Worm (Caenorhabditis elegans) whole organism, young adult: ENCODE data around the gene B0336.7.

Experiments used
- F23B12.7 ChIP-seq: sonication (generic microtip); optimal IDR thresholded peaks from 2 replicates; lab custom pipeline; 2017; ENCODE audit warnings: missing genetic modification characterization, mild to moderate bottlenecking, missing compliant biosample characterization, antibody characterized with exemption, moderate library complexity; ENCODE audit not compliant: insufficient read depth
- F52B5.7 ChIP-seq: sonication (generic microtip); optimal IDR thresholded peaks from 2 replicates; lab custom pipeline; 2016; ENCODE audit warnings: mild to moderate bottlenecking, missing genetic modification characterization, missing compliant biosample characterization
- F57C9.4 ChIP-seq: sonication (generic microtip); optimal IDR thresholded peaks from 2 replicates; lab custom pipeline; 2017; ENCODE audit warnings: mild to moderate bottlenecking, missing genetic modification characterization, missing compliant biosample characterization
- Y53F4B.3 ChIP-seq: fragments of 200-800 bp; sonication (Bioruptor generic); IDR thresholded peaks from 2 replicates; pipeline ENCODE4 v1.3.6; 2022; ENCODE audit warnings: missing genetic modification reagents, missing genetic modification characterization, missing compliant biosample characterization
- Y53G8AR.9 ChIP-seq: fragments of 200-800 bp; sonication (Bioruptor generic); conservative IDR thresholded peaks from 2 replicates; pipeline ENCODE4 v1.3.6; 2022; ENCODE audit warnings: missing genetic modification reagents, missing genetic modification characterization, missing compliant biosample characterization
- atf-7 ChIP-seq: sonication (generic microtip); optimal IDR thresholded peaks from 2 replicates; lab custom pipeline; 2017; ENCODE audit warnings: mild to moderate bottlenecking, missing genetic modification characterization, missing compliant biosample characterization
- athp-1 ChIP-seq: sonication (generic microtip); optimal IDR thresholded peaks from 2 replicates; lab custom pipeline; 2017; ENCODE audit warnings: mild to moderate bottlenecking, missing genetic modification characterization, missing compliant biosample characterization
- attf-5 ChIP-seq: fragments of 200-800 bp; sonication (Bioruptor generic); optimal IDR thresholded peaks from 2 replicates; lab custom pipeline; 2018; ENCODE audit warnings: mild to moderate bottlenecking, missing genetic modification characterization, missing compliant biosample characterization
- attf-6 ChIP-seq: fragments of 200-800 bp; sonication (Bioruptor generic); IDR thresholded peaks from 2 replicates; pipeline ENCODE4 v1.3.6; 2022; ENCODE audit warnings: missing genetic modification reagents, missing genetic modification characterization, missing compliant biosample characterization
- bed-2 ChIP-seq: fragments of 200-800 bp; sonication (Bioruptor generic); IDR thresholded peaks from 2 replicates; pipeline ENCODE4 v1.3.6; 2022; ENCODE audit warnings: missing genetic modification reagents, missing genetic modification characterization, missing compliant biosample characterization
- ceh-100 ChIP-seq: fragments of 200-800 bp; sonication (Bioruptor generic); IDR thresholded peaks from 2 replicates; pipeline ENCODE4 v1.3.6; 2022; ENCODE audit warnings: missing genetic modification reagents, missing genetic modification characterization, missing compliant biosample characterization
- ceh-27 ChIP-seq: fragments of 200-800 bp; sonication (Bioruptor generic); optimal IDR thresholded peaks from 2 replicates; lab custom pipeline; 2018; ENCODE audit warnings: mild to moderate bottlenecking, missing genetic modification characterization, moderate library complexity, missing compliant biosample characterization
- ceh-58 ChIP-seq: fragments of 200-800 bp; sonication (Bioruptor generic); IDR thresholded peaks from 2 replicates; pipeline ENCODE4 v1.3.6; 2022; ENCODE audit warnings: missing genetic modification characterization, missing compliant biosample characterization
- ceh-91 ChIP-seq: fragments of 200-800 bp; sonication (Bioruptor generic); IDR thresholded peaks from 2 replicates; pipeline ENCODE4 v1.3.6; 2022; ENCODE audit warnings: missing genetic modification reagents, missing genetic modification characterization, missing compliant biosample characterization
- die-1 ChIP-seq: sonication (generic microtip); optimal IDR thresholded peaks from 2 replicates; lab custom pipeline; 2016; ENCODE audit warnings: missing genotype, mild to moderate bottlenecking, missing genetic modification characterization, missing compliant biosample characterization
- dpff-1 ChIP-seq: sonication (generic microtip); optimal IDR thresholded peaks from 2 replicates; lab custom pipeline; 2017; ENCODE audit warnings: mild to moderate bottlenecking, missing genetic modification characterization, missing compliant biosample characterization
- dpl-1 ChIP-seq: fragments of 150-350 bp; optimal IDR thresholded peaks from 2 replicates; lab custom pipeline; 2014; ENCODE audit warnings: missing biosample characterization, missing genetic modification reagents, missing genetic modification characterization
- efl-1 ChIP-seq: fragments of 150-350 bp; optimal IDR thresholded peaks from 2 replicates; lab custom pipeline; 2014; ENCODE audit warnings: missing biosample characterization, missing genetic modification reagents, missing genetic modification characterization
- egrh-3 ChIP-seq: fragments of 200-800 bp; sonication (Bioruptor generic); IDR thresholded peaks from 2 replicates; pipeline ENCODE4 v1.3.6; 2022; ENCODE audit warnings: missing genetic modification reagents, missing genetic modification characterization, missing compliant biosample characterization
- ekl-4 ChIP-seq: fragments of 200-800 bp; sonication (Bioruptor generic); IDR thresholded peaks from 2 replicates; pipeline ENCODE4 v1.3.6; 2022; ENCODE audit warnings: missing genetic modification reagents, missing genetic modification characterization, missing compliant biosample characterization
- hlh-12 ChIP-seq: sonication (generic microtip); optimal IDR thresholded peaks from 2 replicates; lab custom pipeline; 2016; ENCODE audit warnings: missing genetic modification characterization, missing compliant biosample characterization
- hlh-26 ChIP-seq: fragments of 200-800 bp; sonication (Bioruptor generic); conservative IDR thresholded peaks from 2 replicates; pipeline ENCODE4 v1.3.6; 2022; ENCODE audit warnings: missing genetic modification reagents, missing genetic modification characterization, missing compliant biosample characterization
- hmg-1.2 ChIP-seq: fragments of 200-800 bp; sonication (Bioruptor generic); IDR thresholded peaks from 2 replicates; pipeline ENCODE4 v1.3.6; 2022; ENCODE audit warnings: missing genetic modification reagents, missing genetic modification characterization, missing compliant biosample characterization
- hmg-20 ChIP-seq: fragments of 200-800 bp; sonication (Bioruptor generic); IDR thresholded peaks from 2 replicates; pipeline ENCODE4 v1.3.6; 2022; ENCODE audit warnings: missing genetic modification reagents, missing genetic modification characterization, missing compliant biosample characterization
- lin-26 ChIP-seq: fragments of 200-800 bp; sonication (Bioruptor generic); IDR thresholded peaks from 2 replicates; pipeline ENCODE4 v1.3.6; 2022; ENCODE audit warnings: missing genetic modification reagents, missing genetic modification characterization, missing compliant biosample characterization
- lin-54 ChIP-seq: fragments of 200-800 bp; sonication (Bioruptor generic); optimal IDR thresholded peaks from 2 replicates; lab custom pipeline; 2018; ENCODE audit warnings: mild to moderate bottlenecking, missing genetic modification characterization, missing compliant biosample characterization
- madf-3 ChIP-seq: fragments of 200-800 bp; sonication (Bioruptor generic); IDR thresholded peaks from 2 replicates; pipeline ENCODE4 v1.3.6; 2022; ENCODE audit warnings: missing genetic modification reagents, missing genetic modification characterization, missing compliant biosample characterization
- madf-8 ChIP-seq: fragments of 200-800 bp; sonication (Bioruptor generic); conservative IDR thresholded peaks from 2 replicates; pipeline ENCODE4 v1.3.6; 2022; ENCODE audit warnings: missing genetic modification reagents, missing genetic modification characterization, missing compliant biosample characterization
- mcd-1 ChIP-seq: fragments of 200-800 bp; sonication (Bioruptor generic); IDR thresholded peaks from 2 replicates; pipeline ENCODE4 v1.3.6; 2022; ENCODE audit warnings: missing genetic modification reagents, missing genetic modification characterization, missing compliant biosample characterization
- mes-4 ChIP-seq: sonication (generic microtip); optimal IDR thresholded peaks from 2 replicates; lab custom pipeline; 2016; ENCODE audit warnings: missing genotype, missing genetic modification characterization, missing compliant biosample characterization
- nfya-1 ChIP-seq: sonication (generic microtip); optimal IDR thresholded peaks from 2 replicates; lab custom pipeline; 2017; ENCODE audit warnings: antibody characterized with exemption, missing compliant biosample characterization, missing genetic modification characterization, borderline replicate concordance; ENCODE audit not compliant: insufficient read depth
- nfyb-1 ChIP-seq: fragments of 200-800 bp; sonication (Bioruptor generic); IDR thresholded peaks from 2 replicates; pipeline ENCODE4 v1.3.6; 2022; ENCODE audit warnings: missing genetic modification reagents, missing genetic modification characterization, missing compliant biosample characterization
- nhr-27 ChIP-seq: fragments of 200-800 bp; sonication (Bioruptor generic); optimal IDR thresholded peaks from 2 replicates; lab custom pipeline; 2018; ENCODE audit warnings: mild to moderate bottlenecking, missing genetic modification characterization, moderate library complexity, missing compliant biosample characterization
- nhr-80 ChIP-seq: sonication (generic microtip); optimal IDR thresholded peaks from 2 replicates; lab custom pipeline; 2016; ENCODE audit warnings: missing genetic modification characterization, missing compliant biosample characterization
- pbrm-1 ChIP-seq: fragments of 200-800 bp; sonication (Bioruptor generic); IDR thresholded peaks from 2 replicates; pipeline ENCODE4 v1.3.6; 2022; ENCODE audit warnings: missing genetic modification reagents, missing genetic modification characterization, missing compliant biosample characterization
- rcor-1 ChIP-seq: fragments of 200-800 bp; sonication (Bioruptor generic); IDR thresholded peaks from 2 replicates; pipeline ENCODE4 v1.3.6; 2022; ENCODE audit warnings: missing genetic modification reagents, missing genetic modification characterization, missing compliant biosample characterization
- repo-1 ChIP-seq: sonication (generic microtip); optimal IDR thresholded peaks from 2 replicates; lab custom pipeline; 2017; ENCODE audit warnings: mild to moderate bottlenecking, missing genetic modification characterization, missing compliant biosample characterization
- snpc-1.1 ChIP-seq: sonication (generic microtip); optimal IDR thresholded peaks from 2 replicates; lab custom pipeline; 2017; ENCODE audit warnings: missing genetic modification characterization, mild to moderate bottlenecking, missing compliant biosample characterization, antibody characterized with exemption, moderate library complexity, missing genotype, missing genetic modification reagents; ENCODE audit not compliant: insufficient read depth
- tlf-1 ChIP-seq: fragments of 200-800 bp; sonication (Bioruptor generic); optimal IDR thresholded peaks from 2 replicates; lab custom pipeline; 2018; ENCODE audit warnings: mild to moderate bottlenecking, missing genetic modification characterization, missing compliant biosample characterization
- xnd-1 ChIP-seq: sonication (generic microtip); optimal IDR thresholded peaks from 2 replicates; lab custom pipeline; 2016; ENCODE audit warnings: missing genotype, missing genetic modification reagents, missing genetic modification characterization, missing compliant biosample characterization
- zim-3 ChIP-seq: sonication (generic microtip); optimal IDR thresholded peaks from 2 replicates; lab custom pipeline; 2017; ENCODE audit warnings: mild to moderate bottlenecking, missing genetic modification characterization, moderate library complexity, missing compliant biosample characterization
- ztf-26 ChIP-seq: sonication (generic microtip); optimal IDR thresholded peaks from 2 replicates; lab custom pipeline; 2017; ENCODE audit warnings: missing genetic modification characterization, missing compliant biosample characterization
- ztf-28 ChIP-seq: fragments of 200-800 bp; sonication (Bioruptor generic); IDR thresholded peaks from 2 replicates; pipeline ENCODE4 v1.3.6; 2022; ENCODE audit warnings: missing genetic modification reagents, missing genetic modification characterization, missing compliant biosample characterization
- ztf-3 ChIP-seq: fragments of 200-800 bp; sonication (Bioruptor generic); optimal IDR thresholded peaks from 2 replicates; lab custom pipeline; 2018; ENCODE audit warnings: mild to moderate bottlenecking, missing genetic modification characterization, missing compliant biosample characterization

B0336.7 gene

ce11 chrIII:5710676-5711075 is 13.5 kb upstream of the B0336.7 start (continued):
- no peak for TF ChIP-seq F23B12.7
- no peak for TF ChIP-seq ztf-3 (GFP tag; lab: Kevin White, UChicago)
- no peak for TF ChIP-seq nfya-1 (tag; lab: Kevin White, UChicago)

DNA sequence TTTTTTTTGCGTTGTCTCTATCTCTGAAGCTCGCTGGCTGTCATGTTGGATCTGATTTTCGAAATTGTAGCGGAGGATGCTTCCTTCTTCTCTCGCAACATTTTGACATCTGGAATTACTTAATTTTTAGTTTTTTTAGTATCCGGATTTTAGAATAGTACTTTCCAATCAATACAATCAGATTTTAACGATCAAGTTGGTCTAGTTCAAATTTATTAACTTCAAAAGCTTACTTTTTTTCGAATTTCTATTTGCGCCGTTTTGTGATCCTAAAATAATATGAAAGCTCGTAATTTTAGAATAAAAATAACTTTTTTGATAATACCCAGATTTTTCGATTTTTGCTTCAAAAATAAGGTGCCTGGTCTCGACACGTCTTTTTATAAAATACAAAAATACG is 12.9 kb upstream of the B0336.7 start, which contains the start of gene B0336.12:
TSS of gene B0336.12 (minus strand) at position 101 of the 400 bp plus-strand sequence.
- no peak for TF ChIP-seq hmg-20 (GFP tag; lab: Robert Waterston, UW)
- TF ChIP-seq madf-8: no peak
- no peak for TF ChIP-seq mcd-1
- TF ChIP-seq ceh-27 (GFP tag; lab: Kevin White, UChicago): no peak
- no peak for TF ChIP-seq lin-54 (GFP tag; lab: Kevin White, UChicago)
- no peak for TF ChIP-seq ceh-100 (GFP tag; lab: Robert Waterston, UW)
- TF ChIP-seq die-1 (tag; lab: Kevin White, UChicago): no peak
- TF ChIP-seq mes-4 (tag; lab: Kevin White, UChicago): no peak
- TF ChIP-seq F52B5.7 (tag; lab: Kevin White, UChicago): no peak
- TF ChIP-seq ekl-4 (GFP tag; lab: Robert Waterston, UW): no peak
- no peak for TF ChIP-seq hlh-26 (GFP tag; lab: Robert Waterston, UW)
- TF ChIP-seq dpff-1 (tag; lab: Kevin White, UChicago): no peak
- TF ChIP-seq atf-7 (tag; lab: Kevin White, UChicago): no peak
- TF ChIP-seq tlf-1 (GFP tag; lab: Kevin White, UChicago): no peak
- no peak for TF ChIP-seq hlh-12
- no peak for TF ChIP-seq egrh-3
- no peak for TF ChIP-seq athp-1 (tag; lab: Kevin White, UChicago)
- no peak for TF ChIP-seq bed-2
- TF ChIP-seq ceh-58 (GFP tag; lab: Robert Waterston, UW): no peak

- no peak for TF ChIP-seq Y53G8AR.9
- no peak for TF ChIP-seq nhr-80 (tag; lab: Kevin White, UChicago)
- TF ChIP-seq hmg-1.2 (GFP tag; lab: Robert Waterston, UW): no peak
- TF ChIP-seq snpc-1.1 (tag; lab: Kevin White, UChicago): no peak
- no peak for TF ChIP-seq nfyb-1 (GFP tag; lab: Robert Waterston, UW)
- no peak for TF ChIP-seq F57C9.4 (tag; lab: Kevin White, UChicago)
- no peak for TF ChIP-seq pbrm-1
- TF ChIP-seq zim-3 (tag; lab: Kevin White, UChicago): no peak
- TF ChIP-seq ceh-91 (GFP tag; lab: Robert Waterston, UW): no peak
- TF ChIP-seq lin-26 (GFP tag; lab: Robert Waterston, UW): no peak
- no peak for TF ChIP-seq ztf-28
- no peak for TF ChIP-seq ztf-26 (tag; lab: Kevin White, UChicago)
- no peak for TF ChIP-seq madf-3 (GFP tag; lab: Robert Waterston, UW)
- no peak for TF ChIP-seq atf-7 (tag; lab: Kevin White, UChicago)
- TF ChIP-seq F23B12.7: no peak
- no peak for TF ChIP-seq repo-1 (tag; lab: Kevin White, UChicago)
These were observed 12.1 kb upstream of the B0336.7 start, which contains the start of gene hpo-28 for ce11 chrIII:5709224-5709623. Gene hpo-28 (minus strand): TSS chrIII:5709324.

DNA sequence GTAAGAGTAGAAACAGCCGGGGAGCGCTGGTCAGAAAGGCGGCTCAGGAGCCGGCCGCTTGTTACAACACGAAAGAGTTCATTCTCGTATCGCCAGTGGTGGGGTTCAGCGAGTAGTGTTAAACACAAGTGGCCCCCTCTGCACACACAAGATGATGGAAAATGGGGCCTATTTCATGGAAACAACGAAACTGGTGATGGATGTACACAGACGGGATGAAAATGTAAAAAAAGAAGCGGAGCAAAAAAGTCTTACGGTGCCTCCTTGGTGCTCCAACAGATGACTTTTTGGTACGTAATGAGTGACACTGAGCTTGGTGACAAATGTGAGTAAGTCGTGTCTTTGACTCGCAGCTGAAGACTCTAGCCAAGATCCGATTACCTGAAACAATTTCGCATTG is 10.9 kb upstream of the B0336.7 start:
- TF ChIP-seq efl-1 (GFP tag; lab: Kevin White, UChicago): no peak
- no peak for TF ChIP-seq xnd-1 (tag; lab: Kevin White, UChicago)
- no peak for TF ChIP-seq hlh-26 (GFP tag; lab: Robert Waterston, UW)
- no peak for TF ChIP-seq nhr-27 (tag; lab: Kevin White, UChicago)
- no peak for TF ChIP-seq Y53F4B.3 (GFP tag; lab: Robert Waterston, UW)
- no peak for TF ChIP-seq rcor-1 (GFP tag; lab: Robert Waterston, UW)
- TF ChIP-seq ceh-58 (GFP tag; lab: Robert Waterston, UW): no peak
- no peak for TF ChIP-seq athp-1 (tag; lab: Kevin White, UChicago)
- TF ChIP-seq attf-6 (GFP tag; lab: Robert Waterston, UW): no peak
- no peak for TF ChIP-seq dpff-1 (tag; lab: Kevin White, UChicago)
- TF ChIP-seq attf-5 (GFP tag; lab: Kevin White, UChicago): no peak
- TF ChIP-seq dpl-1: no peak
